Worm (Caenorhabditis elegans) whole organism, dauer: ENCODE measurements around the gene chtb-1.

ENCODE experiments used
- unc-62 ChIP-seq: sonication (generic microtip); optimal IDR thresholded peaks from 2 replicates; lab custom pipeline; 2017; ENCODE audit warnings: missing biosample characterization, missing genetic modification reagents, missing genetic modification characterization

chtb-1 gene

ce11 chrIII:9355412-9355969 is at the start of gene chtb-1:
Gene chtb-1 (minus strand): TSS chrIII:9355462.
- no peak for TF ChIP-seq unc-62 (GFP tag; lab: Kevin White, UChicago)

- TF ChIP-seq unc-62 (GFP tag; lab: Kevin White, UChicago) = no peak
Observed at ce11 chrIII:9401036-9401435, 45.8 kb upstream of the chtb-1 start, which contains the start of gene nlp-48. Gene nlp-48 (minus strand): TSS chrIII:9401136.

ce11 chrIII:9393114-9393780 is 38.0 kb upstream of the chtb-1 start, which contains the start of the genes gpr-2 and rgr-1:
Gene gpr-2 (minus strand): TSS chrIII:9393164.
Gene rgr-1 (plus strand): TSS chrIII:9393730.
- no peak for TF ChIP-seq unc-62 (GFP tag; lab: Kevin White, UChicago)

- no peak for TF ChIP-seq unc-62 (GFP tag; lab: Kevin White, UChicago)
Observed at ce11 chrIII:9390924-9391323, 35.7 kb upstream of the chtb-1 start.

ce11 chrIII:9390007-9390406 is 34.7 kb upstream of the chtb-1 start, which contains the start of gene slc-17.2:
Gene slc-17.2 (minus strand): TSS chrIII:9390107.
- no peak for TF ChIP-seq unc-62 (GFP tag; lab: Kevin White, UChicago)

ce11 chrIII:9385543-9385942 is 30.3 kb upstream of the chtb-1 start, which contains the start of gene C38C10.3:
Gene C38C10.3 (minus strand): TSS chrIII:9385643.
- no peak for TF ChIP-seq unc-62 (GFP tag; lab: Kevin White, UChicago)

- no peak for TF ChIP-seq unc-62 (GFP tag; lab: Kevin White, UChicago)
Observed at ce11 chrIII:9383496-9383895, 28.2 kb upstream of the chtb-1 start, which contains the start of gene tkr-1. Gene tkr-1 (plus strand): TSS chrIII:9383796.

ce11 chrIII:9376701-9377100 is 21.4 kb upstream of the chtb-1 start:
- TF ChIP-seq unc-62 (GFP tag; lab: Kevin White, UChicago) = no peak

- TF ChIP-seq unc-62 (GFP tag; lab: Kevin White, UChicago) = no peak
Observed at ce11 chrIII:9373779-9374178, 18.5 kb upstream of the chtb-1 start.

- TF ChIP-seq unc-62 (GFP tag; lab: Kevin White, UChicago) = no peak
Observed at ce11 chrIII:9366971-9367370, 11.7 kb upstream of the chtb-1 start, which contains the start of gene crn-6. Gene crn-6 (plus strand): TSS chrIII:9367271.

ce11 chrIII:9366376-9366775 is 11.1 kb upstream of the chtb-1 start:
- TF ChIP-seq unc-62 (GFP tag; lab: Kevin White, UChicago) = no peak

- TF ChIP-seq unc-62 (GFP tag; lab: Kevin White, UChicago) = no peak
Observed at ce11 chrIII:9361228-9361627, 6.0 kb upstream of the chtb-1 start, which contains the start of gene flp-25. Gene flp-25 (plus strand): TSS chrIII:9361528.

- no peak for TF ChIP-seq unc-62 (GFP tag; lab: Kevin White, UChicago)
Observed at ce11 chrIII:9359060-9359459, 3.8 kb upstream of the chtb-1 start, which contains the start of gene K04H4.5. Gene K04H4.5 (plus strand): TSS chrIII:9359360.

ce11 chrIII:9353814-9354213 is 1.4 kb downstream of the chtb-1 start:
- TF ChIP-seq unc-62 (GFP tag; lab: Kevin White, UChicago) = no peak

ce11 chrIII:9346722-9347121 is 8.5 kb downstream of the chtb-1 start:
- no peak for TF ChIP-seq unc-62 (GFP tag; lab: Kevin White, UChicago)

ce11 chrIII:9346114-9346513 is 9.1 kb downstream of the chtb-1 start:
- TF ChIP-seq unc-62 (GFP tag; lab: Kevin White, UChicago) = no peak
